Worm (Caenorhabditis elegans) whole organism, late embryonic: ENCODE data around the gene ani-1.
A peak's percentile ranks its signal among the peaks of the same experiment; 100 is the strongest.

Source experiments
- F13H6.1 ChIP-seq: sonication (generic microtip); optimal IDR thresholded peaks from 2 replicates; lab custom pipeline; 2016; ENCODE audit warnings: missing genetic modification characterization, missing compliant biosample characterization
- Y22D7AL.16 ChIP-seq: sonication (generic microtip); optimal IDR thresholded peaks from 2 replicates; lab custom pipeline; 2016; ENCODE audit warnings: missing genetic modification characterization, missing compliant biosample characterization
- ahr-1 ChIP-seq: sonication (generic microtip); optimal IDR thresholded peaks from 2 replicates; lab custom pipeline; 2016; ENCODE audit warnings: missing genetic modification characterization, missing compliant biosample characterization
- ama-1 ChIP-seq: fragments of 150-350 bp; optimal IDR thresholded peaks from 2 replicates; lab custom pipeline; 2014
- ceh-14 ChIP-seq: sonication (generic microtip); optimal IDR thresholded peaks from 2 replicates; lab custom pipeline; 2016; ENCODE audit warnings: missing genotype, missing genetic modification characterization, missing compliant biosample characterization
- ceh-19 ChIP-seq: fragments of 200-800 bp; sonication (Bioruptor generic); optimal IDR thresholded peaks from 2 replicates; lab custom pipeline; 2018; ENCODE audit warnings: mild to moderate bottlenecking, missing genetic modification characterization, missing compliant biosample characterization
- ceh-2 ChIP-seq: sonication (generic microtip); optimal IDR thresholded peaks from 2 replicates; lab custom pipeline; 2016; ENCODE audit warnings: missing genotype, missing genetic modification characterization, missing compliant biosample characterization
- ceh-24 ChIP-seq: sonication (generic microtip); optimal IDR thresholded peaks from 2 replicates; lab custom pipeline; 2016; ENCODE audit warnings: mild to moderate bottlenecking, missing genetic modification characterization, missing compliant biosample characterization
- ceh-31 ChIP-seq: sonication (generic microtip); optimal IDR thresholded peaks from 2 replicates; lab custom pipeline; 2016; ENCODE audit warnings: missing genetic modification characterization, missing compliant biosample characterization
- ceh-34 ChIP-seq: sonication (generic microtip); optimal IDR thresholded peaks from 2 replicates; lab custom pipeline; 2016; ENCODE audit warnings: mild to moderate bottlenecking, missing genetic modification characterization, missing compliant biosample characterization
- ceh-45 ChIP-seq: fragments of 200-800 bp; sonication (Bioruptor generic); IDR thresholded peaks from 2 replicates; pipeline ENCODE4 v1.3.6; 2022; ENCODE audit warnings: missing genetic modification reagents, missing genetic modification characterization, missing compliant biosample characterization
- ceh-48 ChIP-seq: sonication (generic microtip); optimal IDR thresholded peaks from 2 replicates; lab custom pipeline; 2016; ENCODE audit warnings: missing genetic modification characterization, inconsistent platforms, missing compliant biosample characterization
- ceh-6 ChIP-seq: fragments of 200-800 bp; sonication (Bioruptor generic); optimal IDR thresholded peaks from 2 replicates; lab custom pipeline; 2018; ENCODE audit warnings: mild to moderate bottlenecking, missing genetic modification characterization, missing compliant biosample characterization
- ceh-9 ChIP-seq: sonication (generic microtip); optimal IDR thresholded peaks from 2 replicates; lab custom pipeline; 2016; ENCODE audit warnings: mild to moderate bottlenecking, missing genetic modification characterization, inconsistent platforms, missing compliant biosample characterization
- che-1 ChIP-seq: sonication (generic microtip); optimal IDR thresholded peaks from 2 replicates; lab custom pipeline; 2016; ENCODE audit warnings: mild to moderate bottlenecking, missing genetic modification characterization, missing compliant biosample characterization
- dmd-4 ChIP-seq: sonication (generic microtip); optimal IDR thresholded peaks from 2 replicates; lab custom pipeline; 2016; ENCODE audit warnings: borderline replicate concordance, missing genetic modification characterization, missing compliant biosample characterization
- elt-4 ChIP-seq: sonication (generic microtip); optimal IDR thresholded peaks from 2 replicates; lab custom pipeline; 2016; ENCODE audit warnings: missing genetic modification characterization, missing compliant biosample characterization
- fax-1 ChIP-seq: sonication (generic microtip); optimal IDR thresholded peaks from 2 replicates; lab custom pipeline; 2016; ENCODE audit warnings: missing genotype, missing genetic modification characterization, missing compliant biosample characterization
- gmeb-2 ChIP-seq: sonication (generic microtip); optimal IDR thresholded peaks from 2 replicates; lab custom pipeline; 2016; ENCODE audit warnings: missing genetic modification characterization, inconsistent platforms, missing compliant biosample characterization
- hlh-13 ChIP-seq: fragments of 200-800 bp; sonication (Bioruptor generic); optimal IDR thresholded peaks from 2 replicates; lab custom pipeline; 2018; ENCODE audit warnings: mild to moderate bottlenecking, missing genetic modification characterization, missing compliant biosample characterization
- hlh-15 ChIP-seq: sonication (generic microtip); optimal IDR thresholded peaks from 2 replicates; lab custom pipeline; 2016; ENCODE audit warnings: missing genetic modification characterization, missing compliant biosample characterization
- hlh-6 ChIP-seq: sonication (generic microtip); optimal IDR thresholded peaks from 2 replicates; lab custom pipeline; 2016; ENCODE audit warnings: missing genotype, missing genetic modification characterization, missing compliant biosample characterization
- hlh-8 ChIP-seq: sonication (generic microtip); optimal IDR thresholded peaks from 2 replicates; lab custom pipeline; 2016; ENCODE audit warnings: missing genotype, missing genetic modification characterization, missing compliant biosample characterization
- nfya-1 ChIP-seq: sonication (generic microtip); optimal IDR thresholded peaks from 2 replicates; lab custom pipeline; 2017; ENCODE audit warnings: missing genetic modification characterization, mild to moderate bottlenecking, missing compliant biosample characterization, antibody characterized with exemption, moderate library complexity
- nhr-232 ChIP-seq: sonication (generic microtip); optimal IDR thresholded peaks from 2 replicates; lab custom pipeline; 2016; ENCODE audit warnings: missing genetic modification characterization, missing compliant biosample characterization
- odd-2 ChIP-seq: sonication (generic microtip); optimal IDR thresholded peaks from 2 replicates; lab custom pipeline; 2017; ENCODE audit warnings: antibody characterized with exemption, mild to moderate bottlenecking, missing genetic modification characterization, missing compliant biosample characterization
- pat-9 ChIP-seq: fragments of 200-800 bp; sonication (Bioruptor generic); optimal IDR thresholded peaks from 2 replicates; lab custom pipeline; 2018; ENCODE audit warnings: mild to moderate bottlenecking, missing genetic modification characterization, moderate library complexity, missing compliant biosample characterization
- pax-1 ChIP-seq: fragments of 150-350 bp; optimal IDR thresholded peaks from 2 replicates; lab custom pipeline; 2014; ENCODE audit warnings: missing biosample characterization, missing genetic modification characterization
- pha-2 ChIP-seq: sonication (generic microtip); optimal IDR thresholded peaks from 2 replicates; lab custom pipeline; 2017; ENCODE audit warnings: mild to moderate bottlenecking, missing genetic modification characterization, missing compliant biosample characterization
- pha-4 ChIP-seq: fragments of 150-350 bp; optimal IDR thresholded peaks from 2 replicates; lab custom pipeline; 2018; ENCODE audit warnings: missing biosample characterization, missing genetic modification reagents, missing genetic modification characterization
- pqm-1 ChIP-seq: sonication (generic microtip); optimal IDR thresholded peaks from 2 replicates; lab custom pipeline; 2016; ENCODE audit warnings: missing genetic modification characterization, missing compliant biosample characterization
- ref-2 ChIP-seq: sonication (generic microtip); optimal IDR thresholded peaks from 2 replicates; lab custom pipeline; 2016; ENCODE audit warnings: missing genetic modification characterization, missing compliant biosample characterization
- rnt-1 ChIP-seq: sonication (generic microtip); optimal IDR thresholded peaks from 2 replicates; lab custom pipeline; 2016; ENCODE audit warnings: missing genetic modification characterization, missing compliant biosample characterization
- sdc-2 ChIP-seq: sonication (generic microtip); optimal IDR thresholded peaks from 2 replicates; lab custom pipeline; 2016; ENCODE audit warnings: missing genotype, missing genetic modification characterization, missing compliant biosample characterization
- syd-9 ChIP-seq: sonication (generic microtip); optimal IDR thresholded peaks from 2 replicates; lab custom pipeline; 2016; ENCODE audit warnings: mild to moderate bottlenecking, missing genetic modification characterization, moderate library complexity, missing compliant biosample characterization
- tbx-2 ChIP-seq: sonication (generic microtip); optimal IDR thresholded peaks from 2 replicates; lab custom pipeline; 2016; ENCODE audit warnings: missing genetic modification characterization, missing compliant biosample characterization
- tbx-7 ChIP-seq: sonication (generic microtip); optimal IDR thresholded peaks from 2 replicates; lab custom pipeline; 2016; ENCODE audit warnings: missing genotype, missing genetic modification characterization, missing compliant biosample characterization
- unc-42 ChIP-seq: sonication (generic microtip); optimal IDR thresholded peaks from 2 replicates; lab custom pipeline; 2016; ENCODE audit warnings: missing genotype, missing genetic modification characterization, missing compliant biosample characterization
- unc-86 ChIP-seq: sonication (generic microtip); optimal IDR thresholded peaks from 2 replicates; lab custom pipeline; 2016; ENCODE audit warnings: missing genetic modification characterization, missing compliant biosample characterization
- zip-5 ChIP-seq: sonication (generic microtip); optimal IDR thresholded peaks from 2 replicates; lab custom pipeline; 2016; ENCODE audit warnings: missing genetic modification characterization, missing compliant biosample characterization
- ztf-16 ChIP-seq: sonication (generic microtip); optimal IDR thresholded peaks from 2 replicates; lab custom pipeline; 2017; ENCODE audit warnings: missing genetic modification characterization, missing compliant biosample characterization

The ani-1 gene

DNA sequence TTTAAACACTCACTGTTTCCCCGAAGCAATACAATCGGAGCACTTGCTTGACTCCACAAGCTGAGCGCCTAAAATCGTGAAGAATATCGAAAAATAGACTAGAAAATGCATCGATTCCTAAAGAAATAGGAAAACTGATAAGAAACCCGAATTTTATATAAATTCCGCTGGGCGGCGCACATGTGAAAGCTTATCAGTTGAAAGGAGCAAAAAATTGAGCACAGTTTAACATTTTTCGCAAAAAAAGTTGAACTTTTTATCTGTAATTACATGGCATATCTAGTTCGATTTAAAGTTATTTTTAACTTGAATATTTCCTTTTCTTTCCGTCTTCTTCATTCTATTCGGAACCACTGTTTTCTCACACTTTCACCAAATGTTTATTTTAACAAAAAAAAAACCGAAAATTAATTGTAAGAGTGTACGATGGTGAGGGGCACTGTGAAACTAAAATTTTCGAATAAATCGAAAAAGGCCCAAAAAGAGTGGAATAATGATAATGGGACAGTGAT lies 7.1 kb downstream of the ani-1 start, which contains the start of gene Y49E10.18:
Gene Y49E10.18, minus strand, starts transcription at position 116 of the 512 bp plus-strand sequence.
- TF ChIP-seq ceh-2 (tag; lab: Kevin White, UChicago) (no peak), fax-1 (tag; lab: Kevin White, UChicago) (no peak), ceh-6 (no peak), ama-1 (lab: Kevin White, UChicago) (no peak), pax-1 (tag; lab: Kevin White, UChicago) (no peak), hlh-8 (tag; lab: Kevin White, UChicago) (no peak), nhr-232 (tag; lab: Kevin White, UChicago) (no peak), tbx-2 (tag; lab: Kevin White, UChicago) (no peak), gmeb-2 (no peak), che-1 (tag; lab: Kevin White, UChicago) (no peak), elt-4 (no peak), sdc-2 (tag; lab: Kevin White, UChicago) (no peak), hlh-13 (GFP tag; lab: Kevin White, UChicago) (no peak), Y22D7AL.16 (tag; lab: Kevin White, UChicago) (no peak), unc-42 (tag; lab: Kevin White, UChicago) (no peak), ceh-14 (no peak), ref-2 (tag; lab: Kevin White, UChicago) (no peak)

- no peak for TF ChIP-seq pqm-1 (tag; lab: Kevin White, UChicago)
- no peak for TF ChIP-seq pha-4 (tag; lab: Kevin White, UChicago)
- no peak for TF ChIP-seq odd-2
- no peak for TF ChIP-seq ceh-48 (tag; lab: Kevin White, UChicago)
- TF ChIP-seq ceh-31: no peak
- no peak for TF ChIP-seq zip-5 (tag; lab: Kevin White, UChicago)
- no peak for TF ChIP-seq ceh-34 (tag; lab: Kevin White, UChicago)
- no peak for TF ChIP-seq pat-9
- no peak for TF ChIP-seq ahr-1 (tag; lab: Kevin White, UChicago)
- TF ChIP-seq ceh-45 (GFP tag; lab: Robert Waterston, UW): no peak
- no peak for TF ChIP-seq unc-42 (tag; lab: Kevin White, UChicago)
- TF ChIP-seq ztf-16 (tag; lab: Kevin White, UChicago): no peak
- no peak for TF ChIP-seq tbx-7 (tag; lab: Kevin White, UChicago)
- no peak for TF ChIP-seq nfya-1 (tag; lab: Kevin White, UChicago)
- TF ChIP-seq elt-4: no peak
- TF ChIP-seq ceh-9: no peak
- no peak for TF ChIP-seq hlh-6 (tag; lab: Kevin White, UChicago)
- TF ChIP-seq unc-86 (tag; lab: Kevin White, UChicago): no peak
- no peak for TF ChIP-seq pax-1 (tag; lab: Kevin White, UChicago)
Measured at ce11 chrIII:12445223-12445622, 8.0 kb downstream of the ani-1 start.

DNA sequence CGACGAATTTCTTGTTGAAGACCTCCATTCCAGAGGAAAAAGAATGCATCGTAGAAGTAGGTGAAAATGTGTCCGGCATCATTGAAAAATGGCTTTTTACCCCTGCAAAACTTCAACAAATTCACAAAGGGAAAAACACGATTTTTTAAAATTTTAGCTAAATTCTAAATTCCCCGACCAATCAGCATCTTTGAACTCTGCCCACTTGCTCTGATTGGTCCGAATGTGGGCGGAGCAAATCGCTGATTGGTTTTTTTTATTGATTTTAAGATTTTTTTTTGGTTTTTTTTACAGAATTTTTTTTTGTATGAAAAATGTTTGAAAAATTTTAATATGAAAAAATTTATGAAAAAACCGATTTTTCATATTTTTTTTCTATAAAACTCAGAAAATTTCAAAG lies 9.3 kb downstream of the ani-1 start:
- peak; percentile 64 for TF ChIP-seq nfya-1 (tag; lab: Kevin White, UChicago)
- no peak for TF ChIP-seq dmd-4 (tag; lab: Kevin White, UChicago)

DNA sequence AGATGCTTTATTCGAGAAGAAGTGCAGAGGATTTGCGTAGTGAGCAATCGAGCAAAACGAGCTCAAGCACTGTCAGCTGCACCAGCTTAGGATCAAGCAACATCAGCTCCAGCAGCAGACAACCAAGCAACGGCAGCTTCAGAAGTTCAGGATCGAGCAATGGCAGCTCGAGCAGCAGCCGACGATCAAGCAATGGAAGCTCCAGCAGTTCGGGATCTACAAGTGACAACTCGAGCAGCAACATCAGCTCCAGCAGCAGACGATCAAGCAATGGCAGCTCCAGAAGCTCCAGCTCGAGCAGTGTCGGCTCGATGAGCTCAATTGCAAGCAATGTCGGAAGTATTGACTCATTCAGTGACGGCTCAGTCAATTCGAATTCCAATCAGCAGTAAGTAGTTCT lies 14.1 kb downstream of the ani-1 start:
- TF ChIP-seq ceh-6 (no peak), ceh-24 (tag; lab: Kevin White, UChicago) (no peak), ceh-9 (no peak), pax-1 (tag; lab: Kevin White, UChicago) (no peak), ama-1 (lab: Kevin White, UChicago) (no peak), unc-86 (tag; lab: Kevin White, UChicago) (no peak), pha-2 (tag; lab: Kevin White, UChicago) (no peak), F13H6.1 (no peak), ceh-19 (GFP tag; lab: Kevin White, UChicago) (no peak), syd-9 (tag; lab: Kevin White, UChicago) (no peak), rnt-1 (no peak), gmeb-2 (no peak), pat-9 (no peak), ceh-48 (tag; lab: Kevin White, UChicago) (no peak), hlh-15 (tag; lab: Kevin White, UChicago) (no peak)
